Fruit fly (Drosophila melanogaster): ENCODE data around the gene msl-1.

Gene msl-1

DNA sequence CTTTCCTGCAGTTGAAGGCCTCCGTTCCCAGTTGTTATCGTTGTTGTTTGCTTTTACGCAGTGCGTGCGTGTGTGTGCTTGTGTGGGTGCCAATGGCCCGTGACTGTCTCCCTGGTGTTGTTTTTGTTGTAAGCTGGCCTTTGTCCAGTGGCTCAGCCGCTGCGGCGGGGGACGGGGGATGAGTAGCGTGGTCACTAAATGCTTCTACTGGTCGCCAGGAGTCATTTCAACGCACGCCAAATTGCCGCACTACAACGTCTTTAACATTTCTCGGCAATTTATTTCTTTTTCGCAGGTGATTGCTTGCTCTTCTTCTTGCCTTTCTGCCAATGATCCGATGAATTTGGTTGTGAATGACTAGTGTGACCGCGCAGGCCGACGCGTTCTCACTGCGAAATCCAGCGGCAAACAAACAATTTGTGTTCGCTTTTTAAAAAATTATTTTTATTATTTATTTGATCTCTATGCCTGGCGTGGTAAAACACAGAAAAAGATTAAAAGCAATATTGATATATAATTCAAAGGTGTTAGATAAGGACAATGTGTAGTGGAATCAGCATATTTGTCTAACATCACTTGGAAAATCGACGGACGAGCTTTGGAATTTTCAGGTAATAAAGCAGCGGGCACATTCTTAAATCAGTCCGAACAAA is 19.8 kb upstream of the msl-1 start, which contains the start of the genes Faf2 and Grip71 (continued):
- TF ChIP-seq eve (GFP tag; optimal IDR thresholded peaks at IDR 0.05) (no peak), dmrt11E (tag; optimal IDR thresholded peaks at IDR 0.05) (peak; percentile 92), CG13287 (GFP tag; IDR thresholded peaks at IDR 0.05; ENCODE audit: partially characterized antibody) (peak; percentile 52), bab2 (GFP tag; optimal IDR thresholded peaks at IDR 0.05) (peak; percentile 89), CG17186 (GFP tag; optimal IDR thresholded peaks at IDR 0.05) (peak; percentile 85), dm (GFP tag; optimal IDR thresholded peaks at IDR 0.05) (peak; percentile 53), Fer3 (tag; optimal IDR thresholded peaks at IDR 0.05) (peak; percentile 92), row (GFP tag; IDR thresholded peaks at IDR 0.05) (peak; percentile 97), Kr (GFP tag; optimal IDR thresholded peaks at IDR 0.05) (no peak), CG3838 (GFP tag; optimal IDR thresholded peaks at IDR 0.05) (peak; percentile 71), gcm2 (GFP tag; optimal IDR thresholded peaks at IDR 0.05) (no peak), maf-S (GFP tag; optimal IDR thresholded peaks at IDR 0.05) (peak; percentile 81), pita (GFP tag; optimal IDR thresholded peaks at IDR 0.05) (no peak), ash1 (GFP tag; optimal IDR thresholded peaks at IDR 0.05) (no peak), hth (optimal IDR thresholded peaks at IDR 0.05) (no peak), psq (GFP tag; optimal IDR thresholded peaks at IDR 0.05) (peak; percentile 77), Asciz (GFP tag; optimal IDR thresholded peaks at IDR 0.05) (peak; percentile 68), CG34376 (GFP tag; optimal IDR thresholded peaks at IDR 0.05) (no peak), Chrac-16 (GFP tag; optimal IDR thresholded peaks at IDR 0.05) (peak; percentile 94), CG43689 (GFP tag; IDR thresholded peaks at IDR 0.05) (peak; percentile 74), CG13775 (GFP tag; optimal IDR thresholded peaks at IDR 0.05) (peak; percentile 91), grau (tag; optimal IDR thresholded peaks at IDR 0.05) (peak; percentile 89), CG11504 (tag; optimal IDR thresholded peaks at IDR 0.05) (peak; percentile 90), hbn (GFP tag; IDR thresholded peaks at IDR 0.05; ENCODE audit: partially characterized antibody) (peak; percentile 32; the same call in 1 of the 2 replicates), CG17359 (tag; optimal IDR thresholded peaks at IDR 0.05) (peak; percentile 92), HLH4C (GFP tag; IDR thresholded peaks at IDR 0.05; ENCODE audit: partially characterized antibody) (0 out of 3 replicates have a peak, but pooled peaks have one; percentile 31), CG11560 (tag; IDR thresholded peaks at IDR 0.05) (peak; percentile 85), nerfin-1 (tag; optimal IDR thresholded peaks at IDR 0.05) (peak; percentile 82), Dip2 (GFP tag; IDR thresholded peaks at IDR 0.05) (peak; percentile 51; the same call in 1 of the 2 replicates), Oaz (GFP tag; IDR thresholded peaks at IDR 0.05) (peak; percentile 89), CG8359 (GFP tag; optimal IDR thresholded peaks at IDR 0.05; ENCODE audit: borderline replicate concordance) (no peak), Adf1 (GFP tag; IDR thresholded peaks at IDR 0.05) (peak; percentile 66), Trl (optimal IDR thresholded peaks at IDR 0.05) (no peak), Trl (GFP tag; optimal IDR thresholded peaks at IDR 0.05) (peak; percentile 80), lov (optimal IDR thresholded peaks at IDR 0.05) (no peak), lov (GFP tag; IDR thresholded peaks at IDR 0.05) (peak; percentile 78), Gug (GFP tag; IDR thresholded peaks at IDR 0.05) (peak; percentile 97), CG8388 (GFP tag; optimal IDR thresholded peaks at IDR 0.05) (peak; percentile 85), az2 (GFP tag; optimal IDR thresholded peaks at IDR 0.05) (peak; percentile 91), CG8281 (tag; optimal IDR thresholded peaks at IDR 0.05) (peak; percentile 63), bowl (GFP tag; IDR thresholded peaks at IDR 0.05) (peak; percentile 75; the same call in 1 of the 2 replicates), CG7963 (GFP tag; IDR thresholded peaks at IDR 0.05; ENCODE audit: partially characterized antibody) (no peak), CG1602 (GFP tag; optimal IDR thresholded peaks at IDR 0.05) (peak; percentile 93), Six4 (GFP tag; optimal IDR thresholded peaks at IDR 0.05) (peak; percentile 71), CG7928 (GFP tag; optimal IDR thresholded peaks at IDR 0.05) (peak; percentile 69), scrt (GFP tag; optimal IDR thresholded peaks at IDR 0.05) (peak; percentile 68), org-1 (GFP tag; optimal IDR thresholded peaks at IDR 0.05) (peak; percentile 71), CG10979 (tag; optimal IDR thresholded peaks at IDR 0.05) (peak; percentile 80), tio (GFP tag; optimal IDR thresholded peaks at IDR 0.05) (peak; percentile 93), ken (GFP tag; IDR thresholded peaks at IDR 0.05) (peak; percentile 96)
